Fruit fly (Drosophila melanogaster) whole organism, embryonic: Measurements from ENCODE around the gene CG12009.

ENCODE experiments used
- Abd-B ChIP-seq: fragments of 200-800 bp; sonication (Bioruptor generic); optimal IDR thresholded peaks from 2 replicates; lab custom pipeline; 2018; ENCODE audit warnings: missing biosample characterization, mild to moderate bottlenecking, missing genetic modification characterization, moderate library complexity
- Atf3 ChIP-seq: fragments of 200-800 bp; sonication (Bioruptor generic); optimal IDR thresholded peaks from 3 replicates; lab custom pipeline; 2016; ENCODE audit warnings: missing biosample characterization, missing genetic modification characterization
- Blimp-1 ChIP-seq: fragments of 200-800 bp; sonication (Bioruptor generic); optimal IDR thresholded peaks from 3 replicates; lab custom pipeline; 2018; ENCODE audit warnings: missing biosample characterization, missing genetic modification characterization, mild to moderate bottlenecking, moderate library complexity, missing genetic modification reagents
- CG10267 ChIP-seq: fragments of 200-800 bp; sonication (Bioruptor generic); optimal IDR thresholded peaks from 2 replicates; lab custom pipeline; 2018; ENCODE audit warnings: missing biosample characterization, mild to moderate bottlenecking, missing genetic modification characterization, moderate library complexity
- CG10959 ChIP-seq: fragments of 200-800 bp; sonication (Bioruptor generic); IDR thresholded peaks from 2 replicates; pipeline ENCODE4 v1.3.6; 2022; ENCODE audit warnings: missing biosample characterization, missing genetic modification characterization
- CG12236 ChIP-seq: fragments of 200-800 bp; sonication (Bioruptor generic); optimal IDR thresholded peaks from 2 replicates; lab custom pipeline; 2016; ENCODE audit warnings: missing biosample characterization, missing genetic modification characterization
- CG14014 ChIP-seq: fragments of 200-800 bp; sonication (Bioruptor generic); IDR thresholded peaks from 2 replicates; pipeline ENCODE4 v1.3.6; 2022; ENCODE audit warnings: missing biosample characterization, missing genetic modification characterization
- CG17385 ChIP-seq: fragments of 200-800 bp; sonication (Bioruptor generic); optimal IDR thresholded peaks from 3 replicates; lab custom pipeline; 2018; ENCODE audit warnings: missing biosample characterization, mild to moderate bottlenecking, missing genetic modification characterization
- CG30403 ChIP-seq: fragments of 200-800 bp; sonication (Bioruptor generic); optimal IDR thresholded peaks from 3 replicates; lab custom pipeline; 2016; ENCODE audit warnings: missing biosample characterization, missing genetic modification characterization
- CG31224 ChIP-seq: fragments of 200-800 bp; sonication (Bioruptor generic); IDR thresholded peaks from 2 replicates; pipeline ENCODE4 v1.3.6; 2022; ENCODE audit warnings: missing biosample characterization, missing genetic modification characterization
- CG34224 ChIP-seq: fragments of 200-800 bp; sonication (Bioruptor generic); IDR thresholded peaks from 3 replicates; pipeline ENCODE4 v1.3.6; 2022; ENCODE audit warnings: missing biosample characterization, missing genetic modification characterization; ENCODE audit not compliant: partially characterized antibody
- CG3726 ChIP-seq: fragments of 200-800 bp; sonication (Bioruptor generic); IDR thresholded peaks from 3 replicates; pipeline ENCODE4, ENCODE4 v1.3.6; 2022; ENCODE audit warnings: missing biosample characterization, missing genetic modification characterization
- CG4730 ChIP-seq: fragments of 200-800 bp; sonication (Bioruptor generic); IDR thresholded peaks from 2 replicates; pipeline ENCODE4 v1.3.6; 2022; ENCODE audit warnings: missing biosample characterization, missing genetic modification characterization
- CG6254 ChIP-seq: fragments of 200-800 bp; sonication (Bioruptor generic); optimal IDR thresholded peaks from 3 replicates; lab custom pipeline; 2017; ENCODE audit warnings: mild to moderate bottlenecking, missing biosample characterization, missing genetic modification reagents, missing genetic modification characterization
- CG7271 ChIP-seq: fragments of 200-800 bp; sonication (Bioruptor generic); optimal IDR thresholded peaks from 2 replicates; lab custom pipeline; 2018; ENCODE audit warnings: missing biosample characterization, mild to moderate bottlenecking, missing genetic modification characterization, moderate library complexity
- CG7786 ChIP-seq: fragments of 200-800 bp; sonication (Bioruptor generic); optimal IDR thresholded peaks from 2 replicates; lab custom pipeline; 2016; ENCODE audit warnings: missing biosample characterization, missing genetic modification characterization
- CG9215 ChIP-seq: fragments of 200-800 bp; sonication (Bioruptor generic); IDR thresholded peaks from 2 replicates; pipeline ENCODE4 v1.3.6; 2022; ENCODE audit warnings: missing biosample characterization, missing genetic modification characterization
- CG9932 ChIP-seq: fragments of 200-800 bp; sonication (Bioruptor generic); IDR thresholded peaks from 2 replicates; pipeline ENCODE4 v1.3.6; 2022; ENCODE audit warnings: missing biosample characterization, missing genetic modification characterization
- CTCF ChIP-seq: fragments of 200-800 bp; sonication (Bioruptor generic); optimal IDR thresholded peaks from 2 replicates; lab custom pipeline; 2017; ENCODE audit warnings: missing biosample characterization, mild to moderate bottlenecking, missing genetic modification characterization, moderate library complexity
- Deaf1 ChIP-seq: fragments of 200-800 bp; optimal IDR thresholded peaks from 3 replicates; lab custom pipeline; 2019; ENCODE audit warnings: missing biosample characterization, mild to moderate bottlenecking, missing genetic modification characterization, moderate library complexity
- Dip3 ChIP-seq: fragments of 200-800 bp; sonication (Bioruptor generic); optimal IDR thresholded peaks from 3 replicates; lab custom pipeline; 2016; ENCODE audit warnings: missing biosample characterization, missing genetic modification characterization
- Hr51 ChIP-seq, 2 experiments: fragments of 200-800 bp; sonication (Bioruptor generic); optimal IDR thresholded peaks; 2 replicates in 1 of 2; 3 replicates in 1 of 2; lab custom pipeline; 2016 to 2018; ENCODE audit warnings: missing biosample characterization in 2 of 2, missing genetic modification characterization in 2 of 2, mild to moderate bottlenecking in 1 of 2, moderate library complexity in 1 of 2
- Oli ChIP-seq: fragments of 200-800 bp; sonication (Bioruptor generic); optimal IDR thresholded peaks from 2 replicates; lab custom pipeline; 2018; ENCODE audit warnings: missing biosample characterization, mild to moderate bottlenecking, missing genetic modification characterization, moderate library complexity
- Xbp1 ChIP-seq: fragments of 200-800 bp; sonication (Bioruptor generic); optimal IDR thresholded peaks from 3 replicates; lab custom pipeline; 2016; ENCODE audit warnings: missing biosample characterization, mild to moderate bottlenecking, missing genetic modification characterization
- ab ChIP-seq: fragments of 200-800 bp; sonication (Bioruptor generic); optimal IDR thresholded peaks from 2 replicates; lab custom pipeline; 2016; ENCODE audit warnings: missing biosample characterization, missing genetic modification characterization
- ac ChIP-seq: fragments of 200-800 bp; sonication (Bioruptor generic); optimal IDR thresholded peaks from 3 replicates; lab custom pipeline; 2017; ENCODE audit warnings: missing biosample characterization, mild to moderate bottlenecking, missing genetic modification characterization
- al ChIP-seq: fragments of 200-800 bp; sonication (Bioruptor generic); IDR thresholded peaks from 2 replicates; pipeline ENCODE4 v1.3.6; 2022; ENCODE audit warnings: missing biosample characterization, missing genetic modification characterization
- bigmax ChIP-seq: fragments of 200-800 bp; sonication (Bioruptor generic); optimal IDR thresholded peaks from 2 replicates; lab custom pipeline; 2018; ENCODE audit warnings: missing biosample characterization, mild to moderate bottlenecking, missing genetic modification characterization
- btn ChIP-seq: fragments of 200-800 bp; sonication (Bioruptor generic); optimal IDR thresholded peaks from 2 replicates; lab custom pipeline; 2016; ENCODE audit warnings: missing biosample characterization, missing genetic modification characterization
- chn ChIP-seq: fragments of 200-800 bp; sonication (Bioruptor generic); optimal IDR thresholded peaks from 2 replicates; lab custom pipeline; 2016; ENCODE audit warnings: missing biosample characterization, missing genetic modification characterization
- ems ChIP-seq: fragments of 200-800 bp; sonication (Bioruptor generic); optimal IDR thresholded peaks from 3 replicates; lab custom pipeline; 2016; ENCODE audit warnings: missing biosample characterization, missing genetic modification characterization
- exex ChIP-seq: fragments of 200-800 bp; sonication (Bioruptor generic); optimal IDR thresholded peaks from 4 replicates; lab custom pipeline; 2018; ENCODE audit warnings: missing biosample characterization, mild to moderate bottlenecking, missing genetic modification characterization, moderate library complexity
- grn ChIP-seq: fragments of 200-800 bp; sonication (Bioruptor generic); optimal IDR thresholded peaks from 3 replicates; lab custom pipeline; 2017; ENCODE audit warnings: missing biosample characterization, missing genetic modification characterization
- gsb ChIP-seq: fragments of 200-800 bp; sonication (Bioruptor generic); IDR thresholded peaks from 2 replicates; pipeline ENCODE4 v1.3.6; 2022; ENCODE audit warnings: missing biosample characterization, missing genetic modification characterization
- nerfin-2 ChIP-seq: fragments of 200-800 bp; sonication (Bioruptor generic); IDR thresholded peaks from 2 replicates; pipeline ENCODE4 v1.3.6; 2022; ENCODE audit warnings: missing biosample characterization, missing genetic modification characterization; ENCODE audit not compliant: partially characterized antibody
- pan ChIP-seq, 4 experiments: fragments of >200 bp in 3 of 4; fragments of 200-800 bp in 1 of 4; sonication (Bioruptor generic) in 1 of 4; optimal IDR thresholded peaks in 3 of 4; IDR thresholded peaks in 1 of 4; 2 replicates each; pipeline versions ENCODE4 v1.3.6 to Lab custom; 2017 to 2022; ENCODE audit warnings: missing biosample characterization in 2 of 4, missing genetic modification characterization in 2 of 4, mixed read lengths in 1 of 4
- peb ChIP-seq: fragments of 200-800 bp; sonication (Bioruptor generic); IDR thresholded peaks from 2 replicates; pipeline ENCODE4 v1.3.6; 2022; ENCODE audit warnings: missing biosample characterization, missing genetic modification characterization
- phol ChIP-seq: fragments of 200-800 bp; sonication (Bioruptor generic); optimal IDR thresholded peaks from 3 replicates; lab custom pipeline; 2018; ENCODE audit warnings: missing biosample characterization, mild to moderate bottlenecking, missing genetic modification characterization, moderate library complexity
- shn ChIP-seq: fragments of 200-800 bp; sonication (Bioruptor generic); optimal IDR thresholded peaks from 3 replicates; lab custom pipeline; 2016; ENCODE audit warnings: missing biosample characterization, missing genetic modification characterization
- slp2 ChIP-seq: fragments of 200-800 bp; sonication (Bioruptor generic); optimal IDR thresholded peaks from 2 replicates; lab custom pipeline; 2016; ENCODE audit warnings: missing biosample characterization, missing genetic modification characterization
- ssp ChIP-seq: fragments of 200-800 bp; sonication (Bioruptor generic); IDR thresholded peaks from 2 replicates; pipeline ENCODE4 v1.3.6; 2022; ENCODE audit warnings: missing biosample characterization, missing genetic modification characterization
- tna ChIP-seq: fragments of 200-800 bp; sonication (Bioruptor generic); IDR thresholded peaks from 2 replicates; pipeline ENCODE4 v1.3.6; 2022; ENCODE audit warnings: missing biosample characterization, missing genetic modification characterization; ENCODE audit not compliant: partially characterized antibody
- tx ChIP-seq: fragments of 200-800 bp; sonication (Bioruptor generic); optimal IDR thresholded peaks from 2 replicates; lab custom pipeline; 2016; ENCODE audit warnings: missing biosample characterization, missing genetic modification characterization
- usp ChIP-seq: fragments of >200 bp; optimal IDR thresholded peaks from 2 replicates; lab custom pipeline; 2017; ENCODE audit warnings: missing biosample characterization, missing genetic modification characterization
- vnd ChIP-seq: fragments of 200-800 bp; sonication (Bioruptor generic); IDR thresholded peaks from 3 replicates; pipeline ENCODE4 v1.3.6; 2022; ENCODE audit warnings: missing biosample characterization, missing genetic modification characterization; ENCODE audit not compliant: partially characterized antibody

Gene CG12009

dm6 chr3L:3247130-3248065 is 43.9 kb upstream of the CG12009 start, which contains the start of gene CG43389 (continued):
- TF ChIP-seq ab (GFP tag; lab: Kevin White, UChicago) (no peak), CG4730 (no peak), tna (no peak)

dm6 chr3L:3248714-3249663 is 42.3 kb upstream of the CG12009 start:
- TF ChIP-seq CG10959 (GFP tag; lab: Robert Waterston, UW) (no peak), peb (GFP tag; lab: Robert Waterston, UW) (no peak), exex (no peak), Oli (tag; lab: Kevin White, UChicago) (peak; percentile 58), shn (GFP tag; lab: Kevin White, UChicago) (no peak), al (GFP tag; lab: Robert Waterston, UW) (no peak), ac (no peak), Abd-B (GFP tag; lab: Kevin White, UChicago) (peak; percentile 1), Atf3 (GFP tag; lab: Kevin White, UChicago) (no peak), Dip3 (GFP tag; lab: Kevin White, UChicago) (peak; percentile 25), CG9932 (GFP tag; lab: Robert Waterston, UW) (no peak), slp2 (GFP tag; lab: Kevin White, UChicago) (no peak), Hr51 (GFP tag; optimal IDR thresholded peaks at IDR 0.05; lab: Kevin White, UChicago) (peak in 1 of 2 experiments; percentile 70), Deaf1 (tag; lab: Kevin White, UChicago) (no peak), CTCF (no peak), grn (GFP tag; lab: Kevin White, UChicago) (no peak), CG17385 (GFP tag; lab: Kevin White, UChicago) (peak; percentile 52), Blimp-1 (GFP tag; lab: Kevin White, UChicago) (peak; percentile 36), ssp (GFP tag; lab: Robert Waterston, UW) (no peak), CG6254 (GFP tag; lab: Kevin White, UChicago) (peak; percentile 34), CG3726 (GFP tag; lab: Robert Waterston, UW) (no peak), CG9215 (GFP tag; lab: Robert Waterston, UW) (no peak), CG12236 (GFP tag; lab: Kevin White, UChicago) (no peak), CG10267 (peak; percentile 0), ems (GFP tag; lab: Kevin White, UChicago) (no peak), CG30403 (peak; percentile 56), Xbp1 (GFP tag; lab: Kevin White, UChicago) (peak; percentile 59), chn (GFP tag; lab: Kevin White, UChicago) (no peak), CG7271 (tag; lab: Kevin White, UChicago) (no peak), CG31224 (GFP tag; lab: Robert Waterston, UW) (no peak), gsb (GFP tag; lab: Robert Waterston, UW) (no peak), usp (GFP tag; lab: Kevin White, UChicago) (no peak), pan (optimal IDR thresholded peaks at IDR 0.05; lab: Kevin White, UChicago) (no peak), pan (GFP tag; optimal IDR thresholded peaks at IDR 0.05 in 1 of 2, IDR thresholded peaks at IDR 0.05 in 1 of 2) (no peak), tx (GFP tag; lab: Kevin White, UChicago) (no peak), btn (GFP tag; lab: Kevin White, UChicago) (no peak), bigmax (no peak), CG14014 (GFP tag; lab: Robert Waterston, UW) (no peak), phol (tag; lab: Kevin White, UChicago) (peak; percentile 56), CG34224 (no peak), CG7786 (GFP tag; lab: Kevin White, UChicago) (peak; percentile 25), nerfin-2 (no peak), vnd (GFP tag; lab: Robert Waterston, UW) (no peak)
